Worm (Caenorhabditis elegans): ENCODE results near the gene tag-278.

tag-278 gene

ce11 chrX:3689155-3689719, at the start of gene tag-278:
Gene tag-278 (minus strand): TSS chrX:3689205.
- TF ChIP-seq fax-1 (tag; optimal IDR thresholded peaks at IDR 0.05) (no peak), Y22D7AL.16 (tag; optimal IDR thresholded peaks at IDR 0.05) (no peak), pros-1 (tag; optimal IDR thresholded peaks at IDR 0.05) (no peak), unc-55 (GFP tag; optimal IDR thresholded peaks at IDR 0.05) (peak; percentile 84), ceh-2 (tag; optimal IDR thresholded peaks at IDR 0.05) (no peak), dmd-4 (tag; optimal IDR thresholded peaks at IDR 0.05; ENCODE audit: borderline replicate concordance) (no peak), C38D4.7 (GFP tag; optimal IDR thresholded peaks at IDR 0.05) (no peak), ceh-31 (tag; optimal IDR thresholded peaks at IDR 0.05) (peak; percentile 23), rnt-1 (tag; optimal IDR thresholded peaks at IDR 0.05) (peak; percentile 59), tbx-2 (tag; optimal IDR thresholded peaks at IDR 0.05) (no peak), nfya-1 (tag; optimal IDR thresholded peaks at IDR 0.05) (peak; percentile 39), sox-2 (GFP tag; IDR thresholded peaks at IDR 0.05) (no peak), ztf-16 (tag; optimal IDR thresholded peaks at IDR 0.05) (no peak), madf-2 (tag; optimal IDR thresholded peaks at IDR 0.05) (no peak), hlh-30 (tag; optimal IDR thresholded peaks at IDR 0.05; ENCODE audit: insufficient read depth) (no peak), nhr-11 (tag; optimal IDR thresholded peaks at IDR 0.05) (no peak), pat-9 (tag; optimal IDR thresholded peaks at IDR 0.05) (peak; percentile 4), ceh-30 (tag; optimal IDR thresholded peaks at IDR 0.05) (no peak), ceh-34 (tag; optimal IDR thresholded peaks at IDR 0.05) (peak; percentile 11), F13H6.1 (tag; optimal IDR thresholded peaks at IDR 0.05) (no peak), tbx-7 (tag; optimal IDR thresholded peaks at IDR 0.05) (no peak), npax-4 (tag; optimal IDR thresholded peaks at IDR 0.05) (no peak), ceh-48 (tag; optimal IDR thresholded peaks at IDR 0.05) (no peak), mec-3 (tag; optimal IDR thresholded peaks at IDR 0.05; ENCODE audit: borderline replicate concordance) (no peak), ceh-9 (tag; optimal IDR thresholded peaks at IDR 0.05) (no peak), hlh-15 (tag; optimal IDR thresholded peaks at IDR 0.05) (no peak), fkh-6 (tag; optimal IDR thresholded peaks at IDR 0.05) (no peak), ceh-19 (GFP tag; optimal IDR thresholded peaks at IDR 0.05) (no peak), unc-42 (tag; optimal IDR thresholded peaks at IDR 0.05) (no peak), ceh-18 (tag; optimal IDR thresholded peaks at IDR 0.05) (peak; percentile 77), ets-4 (tag; optimal IDR thresholded peaks at IDR 0.05) (no peak), dve-1 (tag; optimal IDR thresholded peaks at IDR 0.05) (no peak), elt-2 (tag; optimal IDR thresholded peaks at IDR 0.05) (no peak)

ce11 chrX:3738617-3739016, 49.6 kb upstream of the tag-278 start:
- TF ChIP-seq hlh-6 (tag; optimal IDR thresholded peaks at IDR 0.05), result no peak
- TF ChIP-seq K09A11.1 (tag; optimal IDR thresholded peaks at IDR 0.05; ENCODE audit: insufficient read depth), result no peak
- TF ChIP-seq ceh-30 (tag; optimal IDR thresholded peaks at IDR 0.05), result no peak
- TF ChIP-seq unc-55 (GFP tag; optimal IDR thresholded peaks at IDR 0.05), result peak; percentile 47
- no peak for TF ChIP-seq ceh-31 (tag; optimal IDR thresholded peaks at IDR 0.05)
- TF ChIP-seq eyg-1 (tag; optimal IDR thresholded peaks at IDR 0.05), result no peak
- no peak for TF ChIP-seq ceh-6 (GFP tag; optimal IDR thresholded peaks at IDR 0.05)
- no peak for TF ChIP-seq ama-1 (optimal IDR thresholded peaks at IDR 0.05)

- TF ChIP-seq pax-1 (tag; optimal IDR thresholded peaks at IDR 0.05) (no peak), che-1 (tag; optimal IDR thresholded peaks at IDR 0.05) (no peak), unc-86 (tag; optimal IDR thresholded peaks at IDR 0.05) (no peak), hlh-13 (GFP tag; optimal IDR thresholded peaks at IDR 0.05) (no peak), pha-4 (tag; optimal IDR thresholded peaks at IDR 0.05) (no peak), ceh-22 (tag; optimal IDR thresholded peaks at IDR 0.05) (no peak), ttx-3 (tag; optimal IDR thresholded peaks at IDR 0.05) (no peak), lim-6 (tag; optimal IDR thresholded peaks at IDR 0.05) (no peak), T23F11.4 (GFP tag; optimal IDR thresholded peaks at IDR 0.05) (no peak), K09A11.1 (tag; optimal IDR thresholded peaks at IDR 0.05; ENCODE audit: insufficient read depth) (no peak), fkh-6 (tag; optimal IDR thresholded peaks at IDR 0.05) (no peak), sox-2 (GFP tag; IDR thresholded peaks at IDR 0.05) (no peak), hlh-30 (tag; optimal IDR thresholded peaks at IDR 0.05; ENCODE audit: insufficient read depth) (no peak), tbx-7 (tag; optimal IDR thresholded peaks at IDR 0.05) (no peak), sdc-2 (tag; optimal IDR thresholded peaks at IDR 0.05) (no peak), ceh-30 (tag; optimal IDR thresholded peaks at IDR 0.05) (no peak)
Measured at ce11 chrX:3733732-3734131, 44.7 kb upstream of the tag-278 start, which contains the start of gene tag-18. Gene tag-18 (minus strand): TSS chrX:3734036.

All from whole organism, late embryonic.